Fruit fly (Drosophila melanogaster) whole organism, embryonic: ENCODE measurements around the gene CG33235.
A peak's percentile ranks its signal among the peaks of the same experiment; 100 is the strongest.

Experiments
- Adf1 ChIP-seq: fragments of 200-800 bp; sonication (Bioruptor generic); IDR thresholded peaks from 2 replicates; pipeline ENCODE4 v1.3.6; 2022; ENCODE audit warnings: missing biosample characterization, missing genetic modification characterization
- Bteb2 ChIP-seq: fragments of 200-800 bp; sonication (Bioruptor generic); optimal IDR thresholded peaks from 2 replicates; lab custom pipeline; 2016; ENCODE audit warnings: missing biosample characterization, missing genetic modification characterization
- CG12769 ChIP-seq: fragments of 200-800 bp; sonication (Bioruptor generic); optimal IDR thresholded peaks from 2 replicates; lab custom pipeline; 2019; ENCODE audit warnings: missing biosample characterization, mild to moderate bottlenecking, missing genetic modification characterization, moderate library complexity
- CG13296 ChIP-seq: fragments of 200-800 bp; sonication (Bioruptor generic); optimal IDR thresholded peaks from 3 replicates; lab custom pipeline; 2018; ENCODE audit warnings: missing biosample characterization, mild to moderate bottlenecking, missing genetic modification characterization
- CG17361 ChIP-seq: fragments of 200-800 bp; sonication (Bioruptor generic); IDR thresholded peaks from 3 replicates; pipeline ENCODE4 v1.3.6; 2022; ENCODE audit warnings: missing biosample characterization, missing genetic modification characterization
- CG1832 ChIP-seq: fragments of 200-800 bp; sonication (Bioruptor generic); optimal IDR thresholded peaks from 2 replicates; lab custom pipeline; 2017; ENCODE audit warnings: missing biosample characterization, mild to moderate bottlenecking, missing genetic modification characterization, inconsistent platforms
- CG30431 ChIP-seq: fragments of 200-800 bp; sonication (Bioruptor generic); optimal IDR thresholded peaks from 2 replicates; lab custom pipeline; 2017; ENCODE audit warnings: missing biosample characterization, missing genetic modification characterization
- CG34376 ChIP-seq: fragments of 200-800 bp; sonication (Bioruptor generic); optimal IDR thresholded peaks from 2 replicates; lab custom pipeline; 2018; ENCODE audit warnings: missing biosample characterization, mild to moderate bottlenecking, missing genetic modification characterization
- CG3726 ChIP-seq: fragments of 200-800 bp; sonication (Bioruptor generic); IDR thresholded peaks from 3 replicates; pipeline ENCODE4, ENCODE4 v1.3.6; 2022; ENCODE audit warnings: missing biosample characterization, missing genetic modification characterization
- CG4617 ChIP-seq: fragments of 200-800 bp; sonication (Bioruptor generic); optimal IDR thresholded peaks from 3 replicates; lab custom pipeline; 2016; ENCODE audit warnings: missing biosample characterization, missing genetic modification characterization, borderline replicate concordance
- CG6654 ChIP-seq: fragments of 200-800 bp; sonication (Bioruptor generic); optimal IDR thresholded peaks from 2 replicates; lab custom pipeline; 2017; ENCODE audit warnings: missing biosample characterization, mild to moderate bottlenecking, missing genetic modification characterization
- CG7963 ChIP-seq: fragments of 200-800 bp; sonication (Bioruptor generic); IDR thresholded peaks from 3 replicates; pipeline ENCODE4 v1.3.6; 2022; ENCODE audit warnings: missing biosample characterization, missing genetic modification characterization; ENCODE audit not compliant: partially characterized antibody
- CG8290 ChIP-seq, 3 experiments: fragments of 200-800 bp; sonication (Bioruptor generic); optimal IDR thresholded peaks; 2 replicates each; lab custom pipeline; 2016 to 2019; ENCODE audit warnings: missing biosample characterization in 3 of 3, missing genetic modification characterization in 3 of 3, mild to moderate bottlenecking in 2 of 3, moderate library complexity in 1 of 3
- Chrac-16 ChIP-seq: fragments of 200-800 bp; sonication (Bioruptor generic); optimal IDR thresholded peaks from 3 replicates; lab custom pipeline; 2016; ENCODE audit warnings: missing biosample characterization, missing genetic modification characterization
- Dek ChIP-seq: fragments of 200-800 bp; sonication (Bioruptor generic); optimal IDR thresholded peaks from 3 replicates; lab custom pipeline; 2019; ENCODE audit warnings: missing biosample characterization, mild to moderate bottlenecking, missing genetic modification characterization, moderate library complexity
- Doc3 ChIP-seq: fragments of 200-800 bp; sonication (Bioruptor generic); IDR thresholded peaks from 3 replicates; pipeline ENCODE4 v1.3.6; 2022; ENCODE audit warnings: missing biosample characterization, missing genetic modification characterization; ENCODE audit not compliant: partially characterized antibody
- Dref ChIP-seq: fragments of 200-800 bp; sonication (Bioruptor generic); IDR thresholded peaks from 2 replicates; pipeline ENCODE4 v1.3.6; 2022; ENCODE audit warnings: missing biosample characterization, missing genetic modification characterization
- ERR ChIP-seq: fragments of 200-800 bp; sonication (Bioruptor generic); optimal IDR thresholded peaks from 2 replicates; lab custom pipeline; 2016; ENCODE audit warnings: missing biosample characterization, missing genetic modification characterization
- Elba2 ChIP-seq: fragments of 200-800 bp; sonication (Bioruptor generic); optimal IDR thresholded peaks from 3 replicates; lab custom pipeline; 2016; ENCODE audit warnings: missing biosample characterization, missing genetic modification characterization
- Ets97D ChIP-seq: fragments of 200-800 bp; sonication (Bioruptor generic); optimal IDR thresholded peaks from 3 replicates; lab custom pipeline; 2016; ENCODE audit warnings: missing biosample characterization, missing genetic modification characterization
- HLH54F ChIP-seq: fragments of 200-800 bp; sonication (Bioruptor generic); optimal IDR thresholded peaks from 3 replicates; lab custom pipeline; 2016; ENCODE audit warnings: missing biosample characterization, missing genetic modification characterization
- Kr ChIP-seq: fragments of 200-800 bp; sonication (Bioruptor generic); optimal IDR thresholded peaks from 2 replicates; lab custom pipeline; 2017; ENCODE audit warnings: missing biosample characterization, mild to moderate bottlenecking, missing genetic modification characterization
- Lpt ChIP-seq: fragments of >200 bp; optimal IDR thresholded peaks from 2 replicates; lab custom pipeline; 2018; ENCODE audit warnings: missing biosample characterization, missing genetic modification characterization
- MBD-R2 ChIP-seq: fragments of 200-800 bp; sonication (Bioruptor generic); IDR thresholded peaks from 2 replicates; pipeline ENCODE4 v1.3.6; 2022; ENCODE audit warnings: missing biosample characterization, missing genetic modification characterization
- MESR4 ChIP-seq: fragments of 200-800 bp; sonication (Bioruptor generic); optimal IDR thresholded peaks from 2 replicates; lab custom pipeline; 2018; ENCODE audit warnings: missing biosample characterization, mild to moderate bottlenecking, missing genetic modification characterization, moderate library complexity
- Ravus ChIP-seq: fragments of 200-800 bp; sonication (Bioruptor generic); IDR thresholded peaks from 2 replicates; pipeline ENCODE4 v1.3.6; 2022; ENCODE audit warnings: missing biosample characterization, missing genetic modification characterization
- YL-1 ChIP-seq: fragments of 200-800 bp; sonication (Bioruptor generic); optimal IDR thresholded peaks from 3 replicates; lab custom pipeline; 2017; ENCODE audit warnings: missing biosample characterization, mild to moderate bottlenecking, missing genetic modification characterization
- ab ChIP-seq: fragments of 200-800 bp; sonication (Bioruptor generic); optimal IDR thresholded peaks from 2 replicates; lab custom pipeline; 2016; ENCODE audit warnings: missing biosample characterization, missing genetic modification characterization
- al ChIP-seq: fragments of 200-800 bp; sonication (Bioruptor generic); IDR thresholded peaks from 2 replicates; pipeline ENCODE4 v1.3.6; 2022; ENCODE audit warnings: missing biosample characterization, missing genetic modification characterization
- ash1 ChIP-seq: fragments of 200-800 bp; sonication (Bioruptor generic); optimal IDR thresholded peaks from 2 replicates; lab custom pipeline; 2018; ENCODE audit warnings: missing biosample characterization, mild to moderate bottlenecking, missing genetic modification characterization
- bigmax ChIP-seq: fragments of 200-800 bp; sonication (Bioruptor generic); optimal IDR thresholded peaks from 2 replicates; lab custom pipeline; 2018; ENCODE audit warnings: missing biosample characterization, mild to moderate bottlenecking, missing genetic modification characterization
- btn ChIP-seq: fragments of 200-800 bp; sonication (Bioruptor generic); optimal IDR thresholded peaks from 2 replicates; lab custom pipeline; 2016; ENCODE audit warnings: missing biosample characterization, missing genetic modification characterization
- cg ChIP-seq: fragments of 200-800 bp; sonication (Bioruptor generic); optimal IDR thresholded peaks from 3 replicates; lab custom pipeline; 2019; ENCODE audit warnings: missing biosample characterization, mild to moderate bottlenecking, missing genetic modification characterization, moderate library complexity
- cwo ChIP-seq: fragments of 200-800 bp; sonication (Bioruptor generic); optimal IDR thresholded peaks from 3 replicates; lab custom pipeline; 2017; ENCODE audit warnings: missing biosample characterization, missing genetic modification characterization, mild to moderate bottlenecking, moderate library complexity, missing genetic modification reagents
- en ChIP-seq: fragments of 200-800 bp; sonication (Bioruptor generic); optimal IDR thresholded peaks from 2 replicates; lab custom pipeline; 2016; ENCODE audit warnings: missing biosample characterization, missing genetic modification characterization
- fd102C ChIP-seq: fragments of 200-800 bp; sonication (Bioruptor generic); optimal IDR thresholded peaks from 2 replicates; lab custom pipeline; 2018; ENCODE audit warnings: missing biosample characterization, mild to moderate bottlenecking, missing genetic modification characterization, moderate library complexity
- fd64A ChIP-seq: fragments of 200-800 bp; sonication (Bioruptor generic); optimal IDR thresholded peaks from 3 replicates; lab custom pipeline; 2018; ENCODE audit warnings: missing biosample characterization, mild to moderate bottlenecking, missing genetic modification characterization
- gro ChIP-seq: fragments of 200-800 bp; sonication (Bioruptor generic); optimal IDR thresholded peaks from 2 replicates; lab custom pipeline; 2016; ENCODE audit warnings: missing biosample characterization, missing genetic modification characterization
- gsb ChIP-seq: fragments of 200-800 bp; sonication (Bioruptor generic); IDR thresholded peaks from 2 replicates; pipeline ENCODE4 v1.3.6; 2022; ENCODE audit warnings: missing biosample characterization, missing genetic modification characterization
- gsb-n ChIP-seq: fragments of 200-800 bp; sonication (Bioruptor generic); optimal IDR thresholded peaks from 3 replicates; lab custom pipeline; 2018; ENCODE audit warnings: missing biosample characterization, mild to moderate bottlenecking, missing genetic modification characterization
- jigr1 ChIP-seq: fragments of 200-800 bp; sonication (Bioruptor generic); IDR thresholded peaks from 3 replicates; pipeline ENCODE4 v1.3.6; 2022; ENCODE audit warnings: missing biosample characterization, missing genetic modification characterization
- knrl ChIP-seq: fragments of 200-800 bp; sonication (Bioruptor generic); IDR thresholded peaks from 3 replicates; pipeline ENCODE4 v1.3.6; 2022; ENCODE audit warnings: missing biosample characterization, missing genetic modification characterization; ENCODE audit not compliant: partially characterized antibody
- nerfin-1 ChIP-seq: fragments of 200-800 bp; sonication (Bioruptor generic); optimal IDR thresholded peaks from 3 replicates; lab custom pipeline; 2019; ENCODE audit warnings: missing biosample characterization, mild to moderate bottlenecking, missing genetic modification characterization, moderate library complexity
- nerfin-2 ChIP-seq: fragments of 200-800 bp; sonication (Bioruptor generic); IDR thresholded peaks from 2 replicates; pipeline ENCODE4 v1.3.6; 2022; ENCODE audit warnings: missing biosample characterization, missing genetic modification characterization; ENCODE audit not compliant: partially characterized antibody
- odd ChIP-seq: fragments of 200-800 bp; sonication (Bioruptor generic); optimal IDR thresholded peaks from 2 replicates; lab custom pipeline; 2017; ENCODE audit warnings: missing biosample characterization, mild to moderate bottlenecking, missing genetic modification characterization
- pan ChIP-seq, 4 experiments: fragments of >200 bp in 3 of 4; fragments of 200-800 bp in 1 of 4; sonication (Bioruptor generic) in 1 of 4; optimal IDR thresholded peaks in 3 of 4; IDR thresholded peaks in 1 of 4; 2 replicates each; pipeline versions ENCODE4 v1.3.6 to Lab custom; 2017 to 2022; ENCODE audit warnings: missing biosample characterization in 2 of 4, missing genetic modification characterization in 2 of 4, mixed read lengths in 1 of 4
- pfk ChIP-seq: fragments of 200-800 bp; sonication (Bioruptor generic); optimal IDR thresholded peaks from 2 replicates; lab custom pipeline; 2018; ENCODE audit warnings: missing biosample characterization, mild to moderate bottlenecking, missing genetic modification characterization, moderate library complexity
- sens ChIP-seq: fragments of 200-800 bp; sonication (Bioruptor generic); peaks from one replicate; lab custom pipeline; 2016; ENCODE audit warnings: missing biosample characterization, missing genetic modification characterization
- tin ChIP-seq: fragments of 200-800 bp; sonication (Bioruptor generic); optimal IDR thresholded peaks from 3 replicates; lab custom pipeline; 2016; ENCODE audit warnings: missing biosample characterization, missing genetic modification characterization
- zen ChIP-seq: fragments of 200-800 bp; sonication (Bioruptor generic); optimal IDR thresholded peaks from 3 replicates; lab custom pipeline; 2018; ENCODE audit warnings: missing biosample characterization, mild to moderate bottlenecking, missing genetic modification characterization, moderate library complexity

The CG33235 gene

DNA sequence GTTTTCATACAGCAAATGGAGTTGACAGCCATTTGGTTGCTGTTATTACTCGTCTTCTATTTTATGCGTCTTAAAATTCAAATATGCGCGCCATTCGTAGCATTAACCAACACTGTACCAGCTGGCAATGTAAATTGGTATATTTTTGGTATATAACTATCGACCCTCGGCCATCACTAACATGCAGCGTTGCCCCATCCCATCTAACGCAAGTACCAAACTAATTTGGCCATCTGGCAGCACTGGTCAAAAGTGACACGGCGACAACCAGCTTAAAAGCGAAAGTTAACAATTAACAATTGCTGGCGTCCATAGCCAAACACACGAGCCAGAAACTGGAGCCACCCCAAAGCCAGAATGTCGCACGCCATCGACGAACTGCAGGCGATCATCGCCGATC, 8.1 kb downstream of the CG33235 start, which contains the start of gene Uba5 (continued):
- no peak for TF ChIP-seq CG17361 (GFP tag; lab: Robert Waterston, UW)
- no peak for TF ChIP-seq btn (GFP tag; lab: Kevin White, UChicago)
- no peak for TF ChIP-seq gsb-n (tag; lab: Kevin White, UChicago)
- TF ChIP-seq nerfin-2 = no peak
- TF ChIP-seq Adf1 (GFP tag; lab: Robert Waterston, UW) = no peak
- peak; percentile 73 for TF ChIP-seq Dref
- TF ChIP-seq jigr1 (GFP tag; lab: Robert Waterston, UW) = no peak
- TF ChIP-seq odd (GFP tag; lab: Kevin White, UChicago) = no peak
- no peak for TF ChIP-seq cg (GFP tag; lab: Kevin White, UChicago)
- TF ChIP-seq YL-1 (GFP tag; lab: Kevin White, UChicago) = peak; percentile 58
- no peak for TF ChIP-seq CG7963 (GFP tag; lab: Robert Waterston, UW)
- peak; percentile 62 for TF ChIP-seq MBD-R2 (GFP tag; lab: Robert Waterston, UW)
- peak; percentile 50 for TF ChIP-seq Ets97D (GFP tag; lab: Kevin White, UChicago)
- TF ChIP-seq Doc3 (GFP tag; lab: Robert Waterston, UW) = 0 out of 3 replicates have a peak, but pooled peaks have one; percentile 24
- TF ChIP-seq zen (tag; lab: Kevin White, UChicago) = no peak
- TF ChIP-seq en (GFP tag; lab: Kevin White, UChicago) = no peak
- TF ChIP-seq pan (optimal IDR thresholded peaks at IDR 0.05; lab: Kevin White, UChicago) = no peak
- no peak for TF ChIP-seq pan (GFP tag; optimal IDR thresholded peaks at IDR 0.05 in 1 of 2, IDR thresholded peaks at IDR 0.05 in 1 of 2)
- TF ChIP-seq CG3726 (GFP tag; lab: Robert Waterston, UW) = no peak
- TF ChIP-seq CG34376 (GFP tag; lab: Kevin White, UChicago) = no peak
- no peak for TF ChIP-seq Bteb2
- no peak for TF ChIP-seq Elba2 (GFP tag; lab: Kevin White, UChicago)
- no peak for TF ChIP-seq fd64A (GFP tag; lab: Kevin White, UChicago)
- no peak for TF ChIP-seq pfk (GFP tag; lab: Kevin White, UChicago)
- TF ChIP-seq Chrac-16 (GFP tag; lab: Kevin White, UChicago) = no peak
- no peak for TF ChIP-seq sens
- TF ChIP-seq ERR = no peak
- TF ChIP-seq Kr (GFP tag; lab: Kevin White, UChicago) = no peak
- TF ChIP-seq bigmax = no peak
- TF ChIP-seq ab (GFP tag; lab: Kevin White, UChicago) = no peak
- peak; percentile 7 for TF ChIP-seq gro (GFP tag; lab: Kevin White, UChicago)
- TF ChIP-seq CG12769 (tag; lab: Kevin White, UChicago) = no peak
- TF ChIP-seq cwo = no peak
- TF ChIP-seq ash1 (GFP tag; lab: Kevin White, UChicago) = no peak
- TF ChIP-seq CG30431 = no peak
- no peak for TF ChIP-seq Lpt
- TF ChIP-seq gsb = no peak
- no peak for TF ChIP-seq nerfin-1 (tag; lab: Kevin White, UChicago)
- no peak for TF ChIP-seq CG13296 (GFP tag; lab: Kevin White, UChicago)
- no peak for TF ChIP-seq tin (GFP tag; lab: Kevin White, UChicago)
- no peak for TF ChIP-seq HLH54F (GFP tag; lab: Kevin White, UChicago)
- TF ChIP-seq CG6654 (GFP tag; lab: Kevin White, UChicago) = no peak
- TF ChIP-seq Ravus (GFP tag; lab: Robert Waterston, UW) = no peak
- no peak for TF ChIP-seq fd102C
- TF ChIP-seq CG8290 (GFP tag; optimal IDR thresholded peaks at IDR 0.05; lab: Kevin White, UChicago) = no peak
- TF ChIP-seq CG8290 (tag; optimal IDR thresholded peaks at IDR 0.05; lab: Kevin White, UChicago) = peak in 1 of 2 experiments; percentile 60
- TF ChIP-seq al (GFP tag; lab: Robert Waterston, UW) = no peak
- 0 out of 3 replicates have a peak, but pooled peaks have one; percentile 11 for TF ChIP-seq knrl (GFP tag; lab: Robert Waterston, UW)
- TF ChIP-seq CG1832 (GFP tag; lab: Kevin White, UChicago) = no peak
- TF ChIP-seq MESR4 (GFP tag; lab: Kevin White, UChicago) = peak; percentile 78
- TF ChIP-seq CG4617 (GFP tag; lab: Kevin White, UChicago) = no peak
- no peak for TF ChIP-seq Dek (tag; lab: Kevin White, UChicago)
